Fruit fly (Drosophila melanogaster): Measurements from ENCODE around the gene Sap47.
A peak's percentile ranks its signal among the peaks of the same experiment; 100 is the strongest.

Sap47 gene

dm6 chr3R:15919367-15920228, 15.3 kb upstream of the Sap47 start (continued):
- TF ChIP-seq CG8319 (GFP tag; optimal IDR thresholded peaks at IDR 0.05): peak; percentile 94
- peak; percentile 85 for TF ChIP-seq CG6808 (GFP tag; optimal IDR thresholded peaks at IDR 0.05)
- TF ChIP-seq Eip93F (GFP tag; optimal IDR thresholded peaks at IDR 0.05): peak; percentile 92
- TF ChIP-seq ss (GFP tag; optimal IDR thresholded peaks at IDR 0.05): peak; percentile 72 to 88
- TF ChIP-seq CG7368 (GFP tag; optimal IDR thresholded peaks at IDR 0.05): peak; percentile 97
- TF ChIP-seq CG10669 (GFP tag; optimal IDR thresholded peaks at IDR 0.05): peak; percentile 96
- no peak for TF ChIP-seq fkh (GFP tag; optimal IDR thresholded peaks at IDR 0.05)
- peak; percentile 78 for TF ChIP-seq dac (GFP tag; optimal IDR thresholded peaks at IDR 0.05)
- peak; percentile 96 for TF ChIP-seq Smox (GFP tag; optimal IDR thresholded peaks at IDR 0.05)

DNA sequence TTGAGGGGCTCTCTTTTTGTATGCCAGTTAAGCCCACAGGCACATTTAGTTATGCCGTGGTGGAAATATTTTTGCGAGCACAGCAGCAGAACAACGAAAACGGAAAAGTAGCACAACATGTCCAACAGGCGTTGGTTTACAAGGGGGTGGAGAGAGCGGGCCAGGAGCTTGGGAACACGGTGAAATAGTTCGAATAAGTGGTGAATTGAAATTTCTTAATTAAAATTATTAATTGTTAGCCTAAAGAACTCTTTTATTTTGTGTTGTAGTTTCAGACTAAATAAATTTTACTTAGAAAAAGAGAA, 14.7 kb upstream of the Sap47 start:
- TF ChIP-seq Hr4 (GFP tag; optimal IDR thresholded peaks at IDR 0.05): peak; percentile 15
- TF ChIP-seq CG32006 (GFP tag; optimal IDR thresholded peaks at IDR 0.05): peak; percentile 28
- no peak for TF ChIP-seq CG11762 (GFP tag; optimal IDR thresholded peaks at IDR 0.05; ENCODE audit: insufficient read depth)
- peak; percentile 29 for TF ChIP-seq CG10631 (GFP tag; optimal IDR thresholded peaks at IDR 0.05)
- TF ChIP-seq lz (GFP tag; optimal IDR thresholded peaks at IDR 0.05): no peak
- peak; percentile 4 for TF ChIP-seq achi (GFP tag; optimal IDR thresholded peaks at IDR 0.05)
- TF ChIP-seq CG7368 (GFP tag; optimal IDR thresholded peaks at IDR 0.05): no peak
- no peak for TF ChIP-seq salr (GFP tag; optimal IDR thresholded peaks at IDR 0.05)
- TF ChIP-seq ss (GFP tag; optimal IDR thresholded peaks at IDR 0.05): no peak
- TF ChIP-seq svp (GFP tag): peak; percentile 31
- no peak for TF ChIP-seq Gug (GFP tag; IDR thresholded peaks at IDR 0.05)
- no peak for TF ChIP-seq Smox (GFP tag; optimal IDR thresholded peaks at IDR 0.05)
- no peak for TF ChIP-seq CG11902 (GFP tag; optimal IDR thresholded peaks at IDR 0.05)

- TF ChIP-seq achi (GFP tag; optimal IDR thresholded peaks at IDR 0.05) (no peak), dsx (GFP tag; optimal IDR thresholded peaks at IDR 0.05; ENCODE audit: poor library complexity, severe bottlenecking) (peak; percentile 21), CG6276 (GFP tag; optimal IDR thresholded peaks at IDR 0.05) (no peak), fd85E (GFP tag; optimal IDR thresholded peaks at IDR 0.05) (no peak), Sox102F (GFP tag; optimal IDR thresholded peaks at IDR 0.05) (peak; percentile 20), dac (GFP tag; optimal IDR thresholded peaks at IDR 0.05) (no peak), CG8632 (GFP tag; optimal IDR thresholded peaks at IDR 0.05) (no peak), CG4318 (GFP tag; optimal IDR thresholded peaks at IDR 0.05) (no peak), CG10631 (GFP tag; optimal IDR thresholded peaks at IDR 0.05) (no peak), CG31627 (GFP tag; optimal IDR thresholded peaks at IDR 0.05) (no peak), CG10669 (GFP tag; optimal IDR thresholded peaks at IDR 0.05) (no peak), Blimp-1 (GFP tag; optimal IDR thresholded peaks at IDR 0.05) (no peak), OdsH (GFP tag; optimal IDR thresholded peaks at IDR 0.05) (no peak), Lpt (GFP tag; optimal IDR thresholded peaks at IDR 0.05) (peak; percentile 34), CG8319 (GFP tag; optimal IDR thresholded peaks at IDR 0.05) (no peak), CG3032 (tag; optimal IDR thresholded peaks at IDR 0.05) (no peak), vri (GFP tag; optimal IDR thresholded peaks at IDR 0.05) (no peak), pdm3 (GFP tag; optimal IDR thresholded peaks at IDR 0.05) (no peak), fd59A (GFP tag; optimal IDR thresholded peaks at IDR 0.05) (no peak), salr (GFP tag; optimal IDR thresholded peaks at IDR 0.05) (no peak), Met (GFP tag; optimal IDR thresholded peaks at IDR 0.05) (no peak), CG11294 (GFP tag; IDR thresholded peaks at IDR 0.05) (no peak), CG15336 (GFP tag; IDR thresholded peaks at IDR 0.05) (no peak; the same call in 1 of the 2 replicates), acj6 (GFP tag; optimal IDR thresholded peaks at IDR 0.05) (no peak), CG32006 (GFP tag; optimal IDR thresholded peaks at IDR 0.05) (no peak), CG34406 (GFP tag; optimal IDR thresholded peaks at IDR 0.05) (no peak), Eip93F (GFP tag; optimal IDR thresholded peaks at IDR 0.05) (no peak), Hr38 (GFP tag; optimal IDR thresholded peaks at IDR 0.05) (no peak), net (GFP tag; optimal IDR thresholded peaks at IDR 0.05) (peak; percentile 8), cyc (GFP tag; optimal IDR thresholded peaks at IDR 0.05) (no peak), CG6163 (GFP tag; IDR thresholded peaks at IDR 0.05) (peak; percentile 71), esn (GFP tag; optimal IDR thresholded peaks at IDR 0.05) (no peak), Ets96B (tag; optimal IDR thresholded peaks at IDR 0.05) (no peak), CG7368 (GFP tag; optimal IDR thresholded peaks at IDR 0.05) (no peak), Gug (GFP tag; IDR thresholded peaks at IDR 0.05) (no peak), Hr39 (GFP tag; optimal IDR thresholded peaks at IDR 0.05) (no peak)
These were observed 14.1 kb upstream of the Sap47 start, which contains the start of gene Fbxl7 for dm6 chr3R:15920751-15921156. Gene Fbxl7 (plus strand): TSS chr3R:15920898.

All from whole organism, prepupa.